Worm (Caenorhabditis elegans) whole organism, L1 larva: ENCODE measurements around the gene sre-1.

Experiments
- Y116A8C.19 ChIP-seq: sonication (generic microtip); optimal IDR thresholded peaks from 2 replicates; lab custom pipeline; 2016; ENCODE audit warnings: missing compliant biosample characterization, missing genetic modification characterization, borderline replicate concordance
- aha-1 ChIP-seq: fragments of 150-350 bp; optimal IDR thresholded peaks from 2 replicates; lab custom pipeline; 2014; ENCODE audit warnings: missing biosample characterization, missing genetic modification characterization
- alr-1 ChIP-seq: fragments of 200-800 bp; sonication (Bioruptor generic); optimal IDR thresholded peaks from 2 replicates; lab custom pipeline; 2018; ENCODE audit warnings: borderline replicate concordance, mild to moderate bottlenecking, missing genetic modification characterization, missing compliant biosample characterization
- blmp-1 ChIP-seq: fragments of 150-350 bp; optimal IDR thresholded peaks from 2 replicates; lab custom pipeline; 2014; ENCODE audit warnings: missing biosample characterization, missing genetic modification characterization
- ceh-8 ChIP-seq: fragments of 200-800 bp; sonication (Bioruptor generic); optimal IDR thresholded peaks from 2 replicates; lab custom pipeline; 2018; ENCODE audit warnings: mild to moderate bottlenecking, missing genetic modification characterization, moderate library complexity, missing compliant biosample characterization
- ceh-82 ChIP-seq, 3 experiments: fragments of 150-350 bp in 1 of 3; sonication (generic microtip) in 2 of 3; optimal IDR thresholded peaks; 2 replicates each; lab custom pipeline; 2014 to 2017; ENCODE audit warnings: missing biosample characterization in 3 of 3, missing genetic modification characterization in 3 of 3
- ceh-88 ChIP-seq: fragments of 200-800 bp; sonication (Bioruptor generic); IDR thresholded peaks from 2 replicates; pipeline ENCODE4 v1.3.6; 2022; ENCODE audit warnings: missing genetic modification characterization, missing compliant biosample characterization
- ceh-90 ChIP-seq: sonication (generic microtip); optimal IDR thresholded peaks from 2 replicates; lab custom pipeline; 2016; ENCODE audit warnings: missing genetic modification characterization, missing compliant biosample characterization
- ces-1 ChIP-seq: fragments of 150-350 bp; optimal IDR thresholded peaks from 2 replicates; lab custom pipeline; 2014; ENCODE audit warnings: missing biosample characterization, missing genetic modification reagents, missing genetic modification characterization
- efl-1 ChIP-seq, 4 experiments: fragments of 150-350 bp; optimal IDR thresholded peaks in 3 of 4; peaks in 1 of 4; 1 replicate in 1 of 4; 2 replicates in 3 of 4; lab custom pipeline; 2014; ENCODE audit warnings: missing biosample characterization in 2 of 4, missing genetic modification characterization in 2 of 4, missing genetic modification reagents in 2 of 4
- egl-27 ChIP-seq, 2 experiments: fragments of 150-350 bp in 1 of 2; sonication (generic microtip); optimal IDR thresholded peaks; 3 replicates each; lab custom pipeline; 2017 to 2018; ENCODE audit warnings: missing biosample characterization in 2 of 2, missing genetic modification characterization in 2 of 2, missing genetic modification reagents in 2 of 2
- fkh-10 ChIP-seq: sonication (generic microtip); optimal IDR thresholded peaks from 2 replicates; lab custom pipeline; 2017; ENCODE audit warnings: missing biosample characterization, missing genetic modification reagents, missing genetic modification characterization
- hpl-2 ChIP-seq: fragments of 150-350 bp; optimal IDR thresholded peaks from 2 replicates; lab custom pipeline; 2014; ENCODE audit warnings: missing biosample characterization, missing genetic modification reagents, missing genetic modification characterization
- irx-1 ChIP-seq: sonication (generic microtip); optimal IDR thresholded peaks from 2 replicates; lab custom pipeline; 2016; ENCODE audit warnings: missing genetic modification characterization, missing compliant biosample characterization
- isw-1 ChIP-seq: fragments of 200-800 bp; sonication (Bioruptor generic); IDR thresholded peaks from 2 replicates; pipeline ENCODE4 v1.3.6; 2022; ENCODE audit warnings: missing genetic modification characterization, missing compliant biosample characterization
- lin-14 ChIP-seq: fragments of 200-800 bp; sonication (Bioruptor generic); optimal IDR thresholded peaks from 2 replicates; lab custom pipeline; 2018; ENCODE audit warnings: mild to moderate bottlenecking, missing genetic modification characterization, moderate library complexity, missing compliant biosample characterization
- lin-15B ChIP-seq: fragments of 150-350 bp; sonication (generic microtip); optimal IDR thresholded peaks from 3 replicates; lab custom pipeline; 2014; ENCODE audit warnings: missing biosample characterization, missing genetic modification characterization
- lin-39 ChIP-seq: fragments of 150-350 bp; optimal IDR thresholded peaks from 2 replicates; lab custom pipeline; 2014; ENCODE audit warnings: missing biosample characterization, missing genetic modification reagents, missing genetic modification characterization
- lir-3 ChIP-seq: sonication (generic microtip); optimal IDR thresholded peaks from 2 replicates; lab custom pipeline; 2016; ENCODE audit warnings: mild to moderate bottlenecking, missing genetic modification characterization, moderate library complexity, missing compliant biosample characterization; ENCODE audit not compliant: poor library complexity
- lsy-2 ChIP-seq, 2 experiments: fragments of 150-350 bp; optimal IDR thresholded peaks; 2 replicates each; lab custom pipeline; 2014; ENCODE audit warnings: missing biosample characterization in 2 of 2, missing genetic modification characterization in 2 of 2
- mdl-1 ChIP-seq, 2 experiments: fragments of 150-350 bp; optimal IDR thresholded peaks; 2 replicates each; lab custom pipeline; 2014 to 2017; ENCODE audit warnings: missing biosample characterization in 2 of 2, missing genetic modification characterization in 2 of 2, inconsistent platforms in 1 of 2
- mef-2 ChIP-seq: fragments of 150-350 bp; optimal IDR thresholded peaks from 2 replicates; lab custom pipeline; 2014; ENCODE audit warnings: missing biosample characterization, missing genetic modification characterization
- mep-1 ChIP-seq: fragments of 150-350 bp; optimal IDR thresholded peaks from 2 replicates; lab custom pipeline; 2014; ENCODE audit warnings: missing biosample characterization, missing genetic modification characterization
- nhr-20 ChIP-seq: sonication (generic microtip); optimal IDR thresholded peaks from 2 replicates; lab custom pipeline; 2016; ENCODE audit warnings: mild to moderate bottlenecking, missing genetic modification characterization, missing compliant biosample characterization
- nhr-28 ChIP-seq: fragments of 150-350 bp; optimal IDR thresholded peaks from 2 replicates; lab custom pipeline; 2014; ENCODE audit warnings: missing biosample characterization, missing genetic modification characterization
- nhr-47 ChIP-seq: sonication (generic microtip); optimal IDR thresholded peaks from 2 replicates; lab custom pipeline; 2016; ENCODE audit warnings: mild to moderate bottlenecking, missing genetic modification characterization, moderate library complexity, missing compliant biosample characterization
- nhr-71 ChIP-seq: sonication (generic microtip); optimal IDR thresholded peaks from 2 replicates; lab custom pipeline; 2016; ENCODE audit warnings: mild to moderate bottlenecking, missing genetic modification characterization, moderate library complexity, missing compliant biosample characterization
- nhr-76 ChIP-seq: sonication (generic microtip); optimal IDR thresholded peaks from 2 replicates; lab custom pipeline; 2017; ENCODE audit warnings: missing biosample characterization, missing genetic modification characterization
- nhr-85 ChIP-seq: sonication (generic microtip); peaks from one replicate; lab custom pipeline; 2016; ENCODE audit warnings: missing genetic modification characterization, inconsistent platforms, missing compliant biosample characterization
- nhr-90 ChIP-seq: sonication (generic microtip); optimal IDR thresholded peaks from 2 replicates; lab custom pipeline; 2016; ENCODE audit warnings: mild to moderate bottlenecking, missing genetic modification characterization, missing compliant biosample characterization; ENCODE audit not compliant: poor library complexity
- pax-3 ChIP-seq: fragments of 200-800 bp; sonication (Bioruptor generic); optimal IDR thresholded peaks from 2 replicates; lab custom pipeline; 2018; ENCODE audit warnings: mild to moderate bottlenecking, missing genetic modification characterization, moderate library complexity, missing compliant biosample characterization
- rnt-1 ChIP-seq: sonication (generic microtip); optimal IDR thresholded peaks from 2 replicates; lab custom pipeline; 2016; ENCODE audit warnings: mild to moderate bottlenecking, missing genetic modification characterization, moderate library complexity, missing compliant biosample characterization
- skn-1 ChIP-seq: fragments of 150-350 bp; optimal IDR thresholded peaks from 2 replicates; lab custom pipeline; 2014; ENCODE audit warnings: missing biosample characterization, missing genetic modification characterization
- snpc-4 ChIP-seq: fragments of 150-350 bp; optimal IDR thresholded peaks from 2 replicates; lab custom pipeline; 2014; ENCODE audit warnings: missing biosample characterization, missing genetic modification characterization
- snu-23 ChIP-seq: sonication (generic microtip); optimal IDR thresholded peaks from 2 replicates; lab custom pipeline; 2016; ENCODE audit warnings: missing genetic modification characterization, missing compliant biosample characterization
- sox-4 ChIP-seq: sonication (generic microtip); optimal IDR thresholded peaks from 2 replicates; lab custom pipeline; 2016; ENCODE audit warnings: missing genetic modification characterization, missing compliant biosample characterization
- sup-37 ChIP-seq: fragments of 200-800 bp; sonication (Bioruptor generic); optimal IDR thresholded peaks from 2 replicates; lab custom pipeline; 2018; ENCODE audit warnings: mild to moderate bottlenecking, missing genetic modification characterization, missing compliant biosample characterization
- tbx-2 ChIP-seq: sonication (generic microtip); optimal IDR thresholded peaks from 2 replicates; lab custom pipeline; 2016; ENCODE audit warnings: missing genetic modification characterization, missing compliant biosample characterization
- tlp-1 ChIP-seq: fragments of 150-350 bp; optimal IDR thresholded peaks from 2 replicates; lab custom pipeline; 2014; ENCODE audit warnings: missing biosample characterization, missing genetic modification characterization
- unc-86 ChIP-seq: sonication (generic microtip); optimal IDR thresholded peaks from 2 replicates; lab custom pipeline; 2016; ENCODE audit warnings: missing genetic modification characterization, missing compliant biosample characterization
- vab-15 ChIP-seq: sonication (generic microtip); optimal IDR thresholded peaks from 2 replicates; lab custom pipeline; 2017; ENCODE audit warnings: missing genotype, mild to moderate bottlenecking, missing genetic modification characterization, missing compliant biosample characterization
- zag-1 ChIP-seq: fragments of 150-350 bp; optimal IDR thresholded peaks from 2 replicates; lab custom pipeline; 2014; ENCODE audit warnings: missing biosample characterization, missing genetic modification characterization

sre-1 gene

ce11 chrII:7708540-7708939 lies 964 bp upstream of the sre-1 start, which contains the start of gene B0495.9 (continued):
- TF ChIP-seq lin-14 (GFP tag; lab: Kevin White, UChicago) (peak; percentile 42), ceh-82 (tag; optimal IDR thresholded peaks at IDR 0.05; lab: Kevin White, UChicago) (peak; percentile 16 to 37 (median 21)), ceh-90 (no peak), Y116A8C.19 (tag; lab: Kevin White, UChicago) (no peak), efl-1 (optimal IDR thresholded peaks at IDR 0.05; lab: Kevin White, UChicago) (peak; percentile 50 to 63), efl-1 (GFP tag; optimal IDR thresholded peaks at IDR 0.05 in 1 of 2; lab: Kevin White, UChicago) (peak; percentile 43 to 95), sox-4 (tag; lab: Kevin White, UChicago) (no peak), nhr-47 (tag; lab: Kevin White, UChicago) (peak; percentile 54), snpc-4 (tag; lab: Kevin White, UChicago) (peak; percentile 23), zag-1 (tag; lab: Kevin White, UChicago) (no peak), pax-3 (tag; lab: Kevin White, UChicago) (no peak), mdl-1 (tag; optimal IDR thresholded peaks at IDR 0.05; lab: Kevin White, UChicago) (peak in 1 of 2 experiments; percentile 12), rnt-1 (tag; lab: Kevin White, UChicago) (peak; percentile 81), nhr-90 (tag; lab: Kevin White, UChicago) (peak; percentile 47), tlp-1 (tag; lab: Kevin White, UChicago) (no peak), skn-1 (tag; lab: Kevin White, UChicago) (peak; percentile 51), nhr-28 (tag; lab: Kevin White, UChicago) (no peak), vab-15 (no peak), tbx-2 (tag; lab: Kevin White, UChicago) (peak; percentile 1), isw-1 (GFP tag; lab: Robert Waterston, UW) (peak; percentile 31; the same call in 1 of the 2 replicates), nhr-85 (peak; percentile 56), nhr-71 (tag; lab: Kevin White, UChicago) (peak; percentile 61), sup-37 (GFP tag; lab: Kevin White, UChicago) (no peak), ceh-88 (GFP tag; lab: Robert Waterston, UW) (no peak), alr-1 (tag; lab: Kevin White, UChicago) (no peak), aha-1 (tag; lab: Kevin White, UChicago) (no peak), blmp-1 (tag; lab: Kevin White, UChicago) (peak; percentile 3), egl-27 (tag; optimal IDR thresholded peaks at IDR 0.05; lab: Kevin White, UChicago) (no peak), fkh-10 (GFP tag; lab: Kevin White, UChicago) (no peak), lir-3 (tag; lab: Kevin White, UChicago) (peak; percentile 26), hpl-2 (GFP tag; lab: Kevin White, UChicago) (no peak)

ce11 chrII:7714614-7715186 lies 5.2 kb downstream of the sre-1 start:
- peak; percentile 39 for TF ChIP-seq ces-1
- TF ChIP-seq unc-86 (tag; lab: Kevin White, UChicago): peak; percentile 20
- TF ChIP-seq pax-3 (tag; lab: Kevin White, UChicago): no peak
- no peak for TF ChIP-seq efl-1 (optimal IDR thresholded peaks at IDR 0.05; lab: Kevin White, UChicago)
- peak in 1 of 2 experiments; percentile 79 for TF ChIP-seq efl-1 (GFP tag; optimal IDR thresholded peaks at IDR 0.05 in 1 of 2; lab: Kevin White, UChicago)
- TF ChIP-seq zag-1 (tag; lab: Kevin White, UChicago): no peak
- TF ChIP-seq nhr-47 (tag; lab: Kevin White, UChicago): peak; percentile 23
- TF ChIP-seq nhr-76 (tag; lab: Kevin White, UChicago): no peak
- no peak for TF ChIP-seq mef-2 (tag; lab: Kevin White, UChicago)
- peak; percentile 86 for TF ChIP-seq lin-14 (GFP tag; lab: Kevin White, UChicago)
- no peak for TF ChIP-seq lin-15B (tag; lab: Kevin White, UChicago)
- no peak for TF ChIP-seq nhr-20 (tag; lab: Kevin White, UChicago)
- no peak for TF ChIP-seq lin-39
- TF ChIP-seq ceh-8 (GFP tag; lab: Kevin White, UChicago): peak; percentile 42
- TF ChIP-seq mep-1 (tag; lab: Kevin White, UChicago): no peak
- peak; percentile 95 for TF ChIP-seq fkh-10 (GFP tag; lab: Kevin White, UChicago)
- TF ChIP-seq nhr-71 (tag; lab: Kevin White, UChicago): peak; percentile 49
- peak; percentile 25 for TF ChIP-seq irx-1 (tag; lab: Kevin White, UChicago)
- no peak for TF ChIP-seq snu-23
- peak; percentile 29 to 43 for TF ChIP-seq lsy-2 (tag; optimal IDR thresholded peaks at IDR 0.05; lab: Kevin White, UChicago)
- TF ChIP-seq hpl-2 (GFP tag; lab: Kevin White, UChicago): no peak
